Worm (Caenorhabditis elegans): ENCODE results near the gene Y60C6A.1.

DNA sequence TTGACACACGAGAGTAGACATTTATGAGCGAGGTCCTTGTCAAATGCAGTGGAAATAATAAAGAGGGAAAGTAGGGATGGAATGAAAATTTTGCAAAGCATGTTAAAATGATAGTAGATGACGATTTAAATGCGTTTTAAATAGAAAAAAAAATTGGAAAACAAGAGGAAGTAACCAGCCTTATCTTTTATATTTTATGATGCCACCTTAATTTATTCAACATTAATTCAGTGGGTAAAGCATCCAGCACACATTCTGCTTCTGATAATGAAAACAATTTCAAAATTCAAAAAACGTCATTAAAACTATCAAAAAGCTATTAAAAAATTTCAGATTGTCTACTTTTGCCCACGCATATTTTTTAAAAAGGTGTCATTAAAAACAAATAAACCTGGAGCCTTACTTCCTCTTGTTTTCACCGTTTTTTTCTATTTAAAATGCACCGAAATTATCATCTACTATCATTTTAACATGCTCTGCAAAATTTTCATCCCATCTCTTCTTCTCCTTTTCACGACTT lies 2.0 kb downstream of the Y60C6A.1 start, which contains the start of the genes Y60C6A.2 and Y60C6A.3:
- TF ChIP-seq dao-5 (tag; optimal IDR thresholded peaks at IDR 0.05): no peak
- no peak for TF ChIP-seq him-1 (tag; optimal IDR thresholded peaks at IDR 0.05)

All from whole organism, L4/young adult.